Fruit fly (Drosophila melanogaster) whole organism, pupa: Measurements from ENCODE around the gene CG33641.

Experiments
- CG10348 ChIP-seq: fragments of 200-800 bp; sonication (Bioruptor generic); IDR thresholded peaks from 2 replicates; pipeline ENCODE4 v1.3.6; 2022; ENCODE audit warnings: missing biosample characterization, missing genetic modification characterization
- CG12605 ChIP-seq: fragments of 200-800 bp; sonication (Bioruptor generic); IDR thresholded peaks from 2 replicates; pipeline ENCODE4 v1.3.6; 2022; ENCODE audit warnings: missing biosample characterization, missing genetic modification characterization
- CG13204 ChIP-seq: fragments of 200-800 bp; sonication (Bioruptor generic); optimal IDR thresholded peaks from 2 replicates; lab custom pipeline; 2018; ENCODE audit warnings: missing biosample characterization, mild to moderate bottlenecking, missing genetic modification characterization, moderate library complexity
- CG14655 ChIP-seq: fragments of 200-800 bp; sonication (Bioruptor generic); optimal IDR thresholded peaks from 3 replicates; lab custom pipeline; 2017; ENCODE audit warnings: mild to moderate bottlenecking, missing biosample characterization, missing genetic modification reagents, missing genetic modification characterization
- CG15710 ChIP-seq: fragments of 200-800 bp; sonication (Bioruptor generic); optimal IDR thresholded peaks from 2 replicates; lab custom pipeline; 2018; ENCODE audit warnings: missing biosample characterization, mild to moderate bottlenecking, missing genetic modification characterization, moderate library complexity
- CG17806 ChIP-seq: fragments of 200-800 bp; sonication (Bioruptor generic); optimal IDR thresholded peaks from 2 replicates; lab custom pipeline; 2018; ENCODE audit warnings: missing biosample characterization, mild to moderate bottlenecking, missing genetic modification characterization, moderate library complexity
- CG32121 ChIP-seq: fragments of 200-800 bp; sonication (Bioruptor generic); IDR thresholded peaks from 2 replicates; pipeline ENCODE4 v1.3.6; 2022; ENCODE audit warnings: missing biosample characterization, missing genetic modification characterization
- CG34367 ChIP-seq: fragments of 200-800 bp; sonication (Bioruptor generic); optimal IDR thresholded peaks from 2 replicates; lab custom pipeline; 2018; ENCODE audit warnings: missing biosample characterization, mild to moderate bottlenecking, missing genetic modification characterization
- CG4496 ChIP-seq: fragments of 200-800 bp; sonication (Bioruptor generic); IDR thresholded peaks from 3 replicates; pipeline ENCODE4 v1.3.6; 2022; ENCODE audit warnings: missing biosample characterization, missing genetic modification characterization
- CG8159 ChIP-seq: fragments of 200-800 bp; sonication (Bioruptor generic); optimal IDR thresholded peaks from 3 replicates; lab custom pipeline; 2018; ENCODE audit warnings: missing biosample characterization, mild to moderate bottlenecking, missing genetic modification characterization, moderate library complexity
- CG8301 ChIP-seq: fragments of 200-800 bp; sonication (Bioruptor generic); optimal IDR thresholded peaks from 2 replicates; lab custom pipeline; 2018; ENCODE audit warnings: missing biosample characterization, mild to moderate bottlenecking, missing genetic modification characterization
- CG9948 ChIP-seq: fragments of 200-800 bp; sonication (Bioruptor generic); optimal IDR thresholded peaks from 2 replicates; lab custom pipeline; 2018; ENCODE audit warnings: missing biosample characterization, mild to moderate bottlenecking, missing genetic modification characterization, moderate library complexity
- D1 ChIP-seq: fragments of 200-800 bp; sonication (Bioruptor generic); optimal IDR thresholded peaks from 2 replicates; lab custom pipeline; 2018; ENCODE audit warnings: missing biosample characterization, mild to moderate bottlenecking, missing genetic modification characterization, moderate library complexity
- EcR ChIP-seq: fragments of 200-800 bp; sonication (Bioruptor generic); optimal IDR thresholded peaks from 3 replicates; lab custom pipeline; 2019; ENCODE audit warnings: missing biosample characterization, missing genetic modification characterization, mild to moderate bottlenecking, moderate library complexity, missing genetic modification reagents
- Ets98B ChIP-seq: fragments of 200-800 bp; sonication (Bioruptor generic); IDR thresholded peaks from 2 replicates; pipeline ENCODE4 v1.3.6; 2022; ENCODE audit warnings: missing biosample characterization, missing genetic modification characterization
- Pif1A ChIP-seq: fragments of 200-800 bp; sonication (Bioruptor generic); optimal IDR thresholded peaks from 3 replicates; lab custom pipeline; 2016; ENCODE audit warnings: missing biosample characterization, missing genetic modification characterization
- Pif1B ChIP-seq: fragments of 200-800 bp; sonication (Bioruptor generic); optimal IDR thresholded peaks from 3 replicates; lab custom pipeline; 2016; ENCODE audit warnings: missing biosample characterization, missing genetic modification characterization
- Snoo ChIP-seq: fragments of 200-800 bp; sonication (Bioruptor generic); optimal IDR thresholded peaks from 3 replicates; lab custom pipeline; 2017; ENCODE audit warnings: missing biosample characterization, mild to moderate bottlenecking, missing genetic modification characterization, inconsistent platforms
- fd96Ca ChIP-seq: fragments of 200-800 bp; sonication (Bioruptor generic); IDR thresholded peaks from 3 replicates; pipeline ENCODE4 v1.3.6; 2022; ENCODE audit warnings: missing biosample characterization, missing genetic modification characterization
- gl ChIP-seq: fragments of 200-800 bp; sonication (Bioruptor generic); optimal IDR thresholded peaks from 2 replicates; lab custom pipeline; 2018; ENCODE audit warnings: missing biosample characterization, mild to moderate bottlenecking, missing genetic modification characterization
- rn ChIP-seq: fragments of 200-800 bp; sonication (Bioruptor generic); IDR thresholded peaks from 2 replicates; pipeline ENCODE4 v1.3.6; 2022; ENCODE audit warnings: missing biosample characterization, missing genetic modification characterization

CG33641 gene

dm6 chr2L:13514945-13515687 is 13.7 kb upstream of the CG33641 start:
- TF ChIP-seq CG13204: no peak
- peak; percentile 0 for TF ChIP-seq CG14655 (GFP tag; lab: Kevin White, UChicago)
- TF ChIP-seq CG10348 (GFP tag; lab: Robert Waterston, UW): no peak
- TF ChIP-seq rn (GFP tag; lab: Robert Waterston, UW): no peak; the same call in 1 of the 2 replicates
- TF ChIP-seq CG12605 (GFP tag; lab: Robert Waterston, UW): no peak
- peak; percentile 72 for TF ChIP-seq Pif1A (GFP tag; lab: Kevin White, UChicago)
- TF ChIP-seq gl (tag; lab: Kevin White, UChicago): no peak
- no peak for TF ChIP-seq CG15710
- TF ChIP-seq EcR (GFP tag; lab: Kevin White, UChicago): no peak
- peak; percentile 34 for TF ChIP-seq CG8159 (tag; lab: Kevin White, UChicago)
- TF ChIP-seq Ets98B (GFP tag; lab: Robert Waterston, UW): peak; percentile 56
- peak; percentile 7 for TF ChIP-seq CG8301 (tag; lab: Kevin White, UChicago)
- peak; percentile 54 for TF ChIP-seq CG17806 (tag; lab: Kevin White, UChicago)
- TF ChIP-seq CG32121 (GFP tag; lab: Robert Waterston, UW): peak; percentile 21; the same call in 1 of the 2 replicates
- TF ChIP-seq fd96Ca (GFP tag; lab: Robert Waterston, UW): no peak
- no peak for TF ChIP-seq D1 (tag; lab: Kevin White, UChicago)
- TF ChIP-seq CG4496 (GFP tag; lab: Robert Waterston, UW): peak; percentile 42; the same call in 2 of the 3 replicates
- no peak for TF ChIP-seq CG34367
- TF ChIP-seq CG9948 (tag; lab: Kevin White, UChicago): no peak
- no peak for TF ChIP-seq Pif1B (GFP tag; lab: Kevin White, UChicago)
- TF ChIP-seq Snoo: no peak

- TF ChIP-seq fd96Ca (GFP tag; lab: Robert Waterston, UW) (no peak), gl (tag; lab: Kevin White, UChicago) (no peak), CG12605 (GFP tag; lab: Robert Waterston, UW) (no peak), CG17806 (tag; lab: Kevin White, UChicago) (no peak), CG8159 (tag; lab: Kevin White, UChicago) (no peak), Ets98B (GFP tag; lab: Robert Waterston, UW) (no peak), CG4496 (GFP tag; lab: Robert Waterston, UW) (no peak), Snoo (no peak), CG32121 (GFP tag; lab: Robert Waterston, UW) (no peak), CG9948 (tag; lab: Kevin White, UChicago) (no peak), CG10348 (GFP tag; lab: Robert Waterston, UW) (no peak), rn (GFP tag; lab: Robert Waterston, UW) (no peak), EcR (GFP tag; lab: Kevin White, UChicago) (no peak), CG15710 (no peak), CG13204 (no peak), Pif1A (GFP tag; lab: Kevin White, UChicago) (no peak), CG8301 (tag; lab: Kevin White, UChicago) (no peak), CG34367 (no peak), Pif1B (GFP tag; lab: Kevin White, UChicago) (no peak), D1 (tag; lab: Kevin White, UChicago) (no peak)
Measured at dm6 chr2L:13515688-13516037, 13.2 kb upstream of the CG33641 start.

- no peak for TF ChIP-seq rn (GFP tag; lab: Robert Waterston, UW)
Measured at dm6 chr2L:13521807-13522206, 7.0 kb upstream of the CG33641 start.

dm6 chr2L:13527541-13527940 is 1.3 kb upstream of the CG33641 start, which contains the start of gene CG33640:
Gene CG33640, plus strand, starts transcription at chr2L:13527841.
- TF ChIP-seq Pif1A (GFP tag; lab: Kevin White, UChicago) (no peak), CG32121 (GFP tag; lab: Robert Waterston, UW) (no peak), CG12605 (GFP tag; lab: Robert Waterston, UW) (no peak), fd96Ca (GFP tag; lab: Robert Waterston, UW) (no peak), gl (tag; lab: Kevin White, UChicago) (no peak), CG15710 (no peak), CG10348 (GFP tag; lab: Robert Waterston, UW) (no peak)

dm6 chr2L:13529675-13530074 is 833 bp downstream of the CG33641 start, which contains the start of gene CG33642:
Gene CG33642, plus strand, starts transcription at chr2L:13529975.
- TF ChIP-seq CG8301 (tag; lab: Kevin White, UChicago) (no peak), CG9948 (tag; lab: Kevin White, UChicago) (no peak), CG32121 (GFP tag; lab: Robert Waterston, UW) (no peak), Snoo (no peak), Pif1B (GFP tag; lab: Kevin White, UChicago) (no peak), fd96Ca (GFP tag; lab: Robert Waterston, UW) (no peak), Pif1A (GFP tag; lab: Kevin White, UChicago) (no peak)

- TF ChIP-seq CG4496 (GFP tag; lab: Robert Waterston, UW): no peak
- no peak for TF ChIP-seq Pif1A (GFP tag; lab: Kevin White, UChicago)
- no peak for TF ChIP-seq D1 (tag; lab: Kevin White, UChicago)
- TF ChIP-seq CG14655 (GFP tag; lab: Kevin White, UChicago): no peak
- TF ChIP-seq Ets98B (GFP tag; lab: Robert Waterston, UW): no peak
- no peak for TF ChIP-seq gl (tag; lab: Kevin White, UChicago)
- no peak for TF ChIP-seq Snoo
- TF ChIP-seq rn (GFP tag; lab: Robert Waterston, UW): no peak
- no peak for TF ChIP-seq CG8159 (tag; lab: Kevin White, UChicago)
- TF ChIP-seq EcR (GFP tag; lab: Kevin White, UChicago): no peak
- no peak for TF ChIP-seq Pif1B (GFP tag; lab: Kevin White, UChicago)
Measured at dm6 chr2L:13530774-13531173, 1.9 kb downstream of the CG33641 start, which contains the start of gene CG33643. Gene CG33643, plus strand, starts transcription at chr2L:13531074.
